Fruit fly (Drosophila melanogaster) whole organism, embryonic: ENCODE results near the gene Rab9.

Experiments
- Pdp1 ChIP-seq, 2 experiments: fragments of 200-800 bp; sonication (Bioruptor generic); optimal IDR thresholded peaks; 3 replicates each; lab custom pipeline; 2016; ENCODE audit warnings: missing biosample characterization in 2 of 2, missing genetic modification characterization in 2 of 2, mild to moderate bottlenecking in 1 of 2, moderate library complexity in 1 of 2
- ro ChIP-seq: fragments of 200-800 bp; sonication (Bioruptor generic); IDR thresholded peaks from 2 replicates; pipeline ENCODE4 v1.3.6; 2022; ENCODE audit warnings: missing biosample characterization, missing genetic modification characterization
- yki ChIP-seq: fragments of >200 bp; optimal IDR thresholded peaks from 3 replicates; lab custom pipeline; 2018

DNA sequence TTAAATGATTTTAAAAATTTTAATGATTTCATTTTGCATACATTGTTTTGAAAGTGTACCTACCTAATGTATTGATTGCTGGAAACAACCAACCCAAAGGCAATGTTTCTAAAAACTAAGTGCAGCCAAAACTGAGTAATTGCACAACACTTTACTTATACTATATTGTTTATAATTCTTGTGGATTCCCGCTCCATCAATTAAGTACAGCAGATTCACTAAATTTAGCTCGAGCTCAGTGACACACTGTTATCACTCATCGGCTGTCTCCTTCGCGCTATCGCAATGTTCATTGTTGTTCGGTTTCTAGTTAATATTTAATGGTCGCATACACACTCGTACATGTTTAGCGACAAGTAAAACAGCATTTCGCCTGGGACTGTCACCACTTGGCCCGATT, 23.3 kb downstream of the Rab9 start:
- peak in 1 of 2 experiments; percentile 6 for TF ChIP-seq Pdp1 (GFP tag; optimal IDR thresholded peaks at IDR 0.05; lab: Kevin White, UChicago)
- TF ChIP-seq yki (lab: Kevin White, UChicago) = no peak
- TF ChIP-seq ro (GFP tag; lab: Robert Waterston, UW) = no peak
